Worm (Caenorhabditis elegans) whole organism, midembryonic: ENCODE measurements around the gene F13D12.8.

Experiments
- cog-1 ChIP-seq: sonication (generic microtip); optimal IDR thresholded peaks from 2 replicates; lab custom pipeline; 2016; ENCODE audit warnings: missing genetic modification characterization, missing compliant biosample characterization
- flt-1 ChIP-seq: fragments of 200-800 bp; sonication (Bioruptor generic); IDR thresholded peaks from 2 replicates; pipeline ENCODE4 v1.3.6; 2022; ENCODE audit warnings: missing genetic modification characterization, missing compliant biosample characterization
- klf-2 ChIP-seq: fragments of 200-800 bp; sonication (Bioruptor generic); conservative IDR thresholded peaks from 2 replicates; pipeline ENCODE4 v1.3.6; 2022; ENCODE audit warnings: missing genetic modification reagents, missing genetic modification characterization, missing compliant biosample characterization
- med-1 ChIP-seq: sonication (generic microtip); optimal IDR thresholded peaks from 2 replicates; lab custom pipeline; 2017; ENCODE audit warnings: missing genetic modification characterization, mild to moderate bottlenecking, missing compliant biosample characterization, antibody characterized with exemption, missing genetic modification reagents; ENCODE audit not compliant: insufficient read depth
- ref-1 ChIP-seq: fragments of 200-800 bp; sonication (Bioruptor generic); conservative IDR thresholded peaks from 2 replicates; pipeline ENCODE4 v1.3.6; 2022; ENCODE audit warnings: missing genetic modification reagents, missing genetic modification characterization, missing compliant biosample characterization
- tab-1 ChIP-seq: fragments of 200-800 bp; sonication (Bioruptor generic); IDR thresholded peaks from 2 replicates; pipeline ENCODE4 v1.3.6; 2022; ENCODE audit warnings: missing genetic modification characterization, missing compliant biosample characterization
- ztf-29 ChIP-seq: fragments of 200-800 bp; sonication (Bioruptor generic); IDR thresholded peaks from 2 replicates; pipeline ENCODE4 v1.3.6; 2022; ENCODE audit warnings: missing genetic modification reagents, missing genetic modification characterization, missing compliant biosample characterization

DNA sequence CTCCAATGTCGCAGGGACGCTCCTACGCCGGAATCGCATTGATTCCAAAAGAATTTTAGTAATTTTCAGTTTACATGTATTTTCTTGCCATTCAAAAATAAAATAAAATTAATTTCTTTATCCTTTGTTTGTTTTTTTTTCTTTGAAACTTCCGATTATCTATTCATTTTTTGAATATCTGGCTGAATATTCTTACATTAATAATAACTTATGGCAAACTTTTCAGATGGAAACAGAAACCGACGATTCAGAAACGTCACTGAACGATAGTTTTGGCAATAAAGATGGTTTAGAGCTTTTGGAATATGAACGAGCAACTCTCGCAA lies 36.5 kb downstream of the F13D12.8 start, which contains the start of gene xpf-1:
- TF ChIP-seq ref-1, result no peak
- TF ChIP-seq cog-1 (tag; lab: Kevin White, UChicago), result no peak
- no peak for TF ChIP-seq tab-1
- no peak for TF ChIP-seq klf-2 (GFP tag; lab: Robert Waterston, UW)
- TF ChIP-seq flt-1 (GFP tag; lab: Robert Waterston, UW), result no peak
- no peak for TF ChIP-seq ztf-29 (GFP tag; lab: Robert Waterston, UW)
- no peak for TF ChIP-seq med-1 (GFP tag; lab: Kevin White, UChicago)
